Fruit fly (Drosophila melanogaster) whole organism, embryonic: ENCODE measurements around the gene Unc-115a.

Experiments
- Ada2b ChIP-seq: fragments of 200-800 bp; sonication (Bioruptor generic); IDR thresholded peaks from 2 replicates; pipeline ENCODE4 v1.3.6; 2022; ENCODE audit warnings: missing biosample characterization, missing genetic modification characterization
- Bgb ChIP-seq: fragments of 200-800 bp; sonication (Bioruptor generic); IDR thresholded peaks from 2 replicates; pipeline ENCODE4 v1.3.6; 2022; ENCODE audit warnings: missing biosample characterization, missing genetic modification characterization; ENCODE audit not compliant: partially characterized antibody
- CG10209 ChIP-seq: fragments of 200-800 bp; sonication (Bioruptor generic); optimal IDR thresholded peaks from 3 replicates; lab custom pipeline; 2017; ENCODE audit warnings: missing biosample characterization, mild to moderate bottlenecking, missing genetic modification characterization, missing genetic modification reagents
- CG10959 ChIP-seq: fragments of 200-800 bp; sonication (Bioruptor generic); IDR thresholded peaks from 2 replicates; pipeline ENCODE4 v1.3.6; 2022; ENCODE audit warnings: missing biosample characterization, missing genetic modification characterization
- CG10979 ChIP-seq: fragments of 200-800 bp; sonication (Bioruptor generic); optimal IDR thresholded peaks from 2 replicates; lab custom pipeline; 2018; ENCODE audit warnings: missing biosample characterization, mild to moderate bottlenecking, missing genetic modification characterization, moderate library complexity
- CG11247 ChIP-seq: fragments of 200-800 bp; sonication (Bioruptor generic); IDR thresholded peaks from 2 replicates; pipeline ENCODE4 v1.3.6; 2022; ENCODE audit warnings: missing biosample characterization, missing genetic modification characterization
- CG11398 ChIP-seq: fragments of 200-800 bp; sonication (Bioruptor generic); optimal IDR thresholded peaks from 2 replicates; lab custom pipeline; 2016; ENCODE audit warnings: missing biosample characterization, missing genetic modification characterization
- CG11696 ChIP-seq: fragments of 200-800 bp; sonication (Bioruptor generic); IDR thresholded peaks from 2 replicates; pipeline ENCODE4 v1.3.6; 2022; ENCODE audit warnings: missing biosample characterization, missing genetic modification characterization
- CG12391 ChIP-seq: fragments of 200-800 bp; sonication (Bioruptor generic); optimal IDR thresholded peaks from 3 replicates; lab custom pipeline; 2018; ENCODE audit warnings: missing biosample characterization, mild to moderate bottlenecking, missing genetic modification characterization, moderate library complexity
- CG12769 ChIP-seq: fragments of 200-800 bp; sonication (Bioruptor generic); optimal IDR thresholded peaks from 2 replicates; lab custom pipeline; 2019; ENCODE audit warnings: missing biosample characterization, mild to moderate bottlenecking, missing genetic modification characterization, moderate library complexity
- CG13123 ChIP-seq: fragments of 200-800 bp; sonication (Bioruptor generic); optimal IDR thresholded peaks from 2 replicates; lab custom pipeline; 2016; ENCODE audit warnings: missing biosample characterization, missing genetic modification characterization
- CG13287 ChIP-seq: fragments of 200-800 bp; sonication (Bioruptor generic); IDR thresholded peaks from 2 replicates; pipeline ENCODE4 v1.3.6; 2022; ENCODE audit warnings: missing biosample characterization, missing genetic modification characterization; ENCODE audit not compliant: partially characterized antibody
- CG13624 ChIP-seq: fragments of 200-800 bp; sonication (Bioruptor generic); optimal IDR thresholded peaks from 2 replicates; lab custom pipeline; 2016; ENCODE audit warnings: missing biosample characterization, missing genetic modification characterization
- CG14667 ChIP-seq: fragments of 200-800 bp; sonication (Bioruptor generic); IDR thresholded peaks from 2 replicates; pipeline ENCODE4 v1.3.6; 2022; ENCODE audit warnings: missing biosample characterization, missing genetic modification characterization
- CG14965 ChIP-seq: fragments of 200-800 bp; sonication (Bioruptor generic); optimal IDR thresholded peaks from 2 replicates; lab custom pipeline; 2016; ENCODE audit warnings: missing biosample characterization, missing genetic modification characterization, borderline replicate concordance
- CG18262 ChIP-seq: fragments of 200-800 bp; optimal IDR thresholded peaks from 3 replicates; lab custom pipeline; 2019; ENCODE audit warnings: missing biosample characterization, mild to moderate bottlenecking, missing genetic modification characterization, moderate library complexity
- CG34224 ChIP-seq: fragments of 200-800 bp; sonication (Bioruptor generic); IDR thresholded peaks from 3 replicates; pipeline ENCODE4 v1.3.6; 2022; ENCODE audit warnings: missing biosample characterization, missing genetic modification characterization; ENCODE audit not compliant: partially characterized antibody
- CG4707 ChIP-seq: fragments of 200-800 bp; sonication (Bioruptor generic); optimal IDR thresholded peaks from 2 replicates; lab custom pipeline; 2018; ENCODE audit warnings: missing biosample characterization, mild to moderate bottlenecking, missing genetic modification characterization, moderate library complexity
- CG7357 ChIP-seq: fragments of 200-800 bp; sonication (Bioruptor generic); IDR thresholded peaks from 3 replicates; pipeline ENCODE4 v1.3.6; 2022; ENCODE audit warnings: missing biosample characterization, missing genetic modification characterization
- CG7928 ChIP-seq: fragments of 200-800 bp; sonication (Bioruptor generic); optimal IDR thresholded peaks from 2 replicates; lab custom pipeline; 2017; ENCODE audit warnings: missing biosample characterization, mild to moderate bottlenecking, missing genetic modification characterization
- CG9817 ChIP-seq: fragments of 200-800 bp; sonication (Bioruptor generic); optimal IDR thresholded peaks from 2 replicates; lab custom pipeline; 2018; ENCODE audit warnings: missing biosample characterization, mild to moderate bottlenecking, missing genetic modification characterization, moderate library complexity
- Dbx ChIP-seq: fragments of 200-800 bp; sonication (Bioruptor generic); IDR thresholded peaks from 3 replicates; pipeline ENCODE4 v1.3.6; 2022; ENCODE audit warnings: missing biosample characterization, missing genetic modification characterization
- Dp ChIP-seq: fragments of 200-800 bp; sonication (Bioruptor generic); optimal IDR thresholded peaks from 2 replicates; lab custom pipeline; 2018; ENCODE audit warnings: missing biosample characterization, mild to moderate bottlenecking, missing genetic modification characterization, moderate library complexity
- Eip74EF ChIP-seq, 2 experiments: fragments of 200-800 bp in 1 of 2; fragments of >200 bp in 1 of 2; sonication (Bioruptor generic) in 1 of 2; optimal IDR thresholded peaks; 2 replicates each; lab custom pipeline; 2017 to 2019; ENCODE audit warnings: missing biosample characterization in 2 of 2, missing genetic modification characterization in 2 of 2, mild to moderate bottlenecking in 1 of 2, moderate library complexity in 1 of 2
- Elba2 ChIP-seq: fragments of 200-800 bp; sonication (Bioruptor generic); optimal IDR thresholded peaks from 3 replicates; lab custom pipeline; 2016; ENCODE audit warnings: missing biosample characterization, missing genetic modification characterization
- HmgZ ChIP-seq: fragments of 200-800 bp; sonication (Bioruptor generic); optimal IDR thresholded peaks from 2 replicates; lab custom pipeline; 2018; ENCODE audit warnings: missing biosample characterization, mild to moderate bottlenecking, missing genetic modification characterization
- Hmx ChIP-seq: fragments of 200-800 bp; sonication (Bioruptor generic); optimal IDR thresholded peaks from 2 replicates; lab custom pipeline; 2016; ENCODE audit warnings: missing biosample characterization, missing genetic modification characterization
- MBD-R2 ChIP-seq: fragments of 200-800 bp; sonication (Bioruptor generic); IDR thresholded peaks from 2 replicates; pipeline ENCODE4 v1.3.6; 2022; ENCODE audit warnings: missing biosample characterization, missing genetic modification characterization
- MTF-1 ChIP-seq: fragments of 200-800 bp; sonication (Bioruptor generic); optimal IDR thresholded peaks from 2 replicates; lab custom pipeline; 2018; ENCODE audit warnings: missing biosample characterization, mild to moderate bottlenecking, missing genetic modification characterization, borderline replicate concordance
- Max ChIP-seq: fragments of 200-800 bp; sonication (Bioruptor generic); optimal IDR thresholded peaks from 2 replicates; lab custom pipeline; 2016; ENCODE audit warnings: missing biosample characterization, mild to moderate bottlenecking, missing genetic modification characterization
- Mrtf ChIP-seq: fragments of 200-800 bp; sonication (Bioruptor generic); IDR thresholded peaks from 3 replicates; pipeline ENCODE4 v1.3.6; 2022; ENCODE audit warnings: missing biosample characterization, missing genetic modification characterization
- Oaz ChIP-seq: fragments of 200-800 bp; sonication (Bioruptor generic); IDR thresholded peaks from 2 replicates; pipeline ENCODE4 v1.3.6; 2022; ENCODE audit warnings: missing biosample characterization, missing genetic modification characterization
- PHDP ChIP-seq: fragments of 200-800 bp; sonication (Bioruptor generic); optimal IDR thresholded peaks from 3 replicates; lab custom pipeline; 2018; ENCODE audit warnings: missing biosample characterization, mild to moderate bottlenecking, missing genetic modification characterization, moderate library complexity
- Pdp1 ChIP-seq, 2 experiments: fragments of 200-800 bp; sonication (Bioruptor generic); optimal IDR thresholded peaks; 3 replicates each; lab custom pipeline; 2016; ENCODE audit warnings: missing biosample characterization in 2 of 2, missing genetic modification characterization in 2 of 2, mild to moderate bottlenecking in 1 of 2, moderate library complexity in 1 of 2
- Sry-δ ChIP-seq: fragments of 200-800 bp; sonication (Bioruptor generic); optimal IDR thresholded peaks from 2 replicates; lab custom pipeline; 2016; ENCODE audit warnings: missing biosample characterization, missing genetic modification characterization
- Vsx1 ChIP-seq: fragments of 200-800 bp; sonication (Bioruptor generic); optimal IDR thresholded peaks from 2 replicates; lab custom pipeline; 2017; ENCODE audit warnings: missing biosample characterization, mild to moderate bottlenecking, missing genetic modification characterization, missing genetic modification reagents
- bsh ChIP-seq, 2 experiments: fragments of 200-800 bp; sonication (Bioruptor generic); optimal IDR thresholded peaks; 2 replicates each; lab custom pipeline; 2017 to 2018; ENCODE audit warnings: mild to moderate bottlenecking in 2 of 2, missing biosample characterization in 2 of 2, missing genetic modification characterization in 2 of 2, moderate library complexity in 1 of 2
- cad ChIP-seq: fragments of >200 bp; optimal IDR thresholded peaks from 2 replicates; lab custom pipeline; 2017; ENCODE audit warnings: missing biosample characterization, missing genetic modification characterization
- crol ChIP-seq: fragments of 200-800 bp; sonication (Bioruptor generic); IDR thresholded peaks from 2 replicates; pipeline ENCODE4 v1.3.6; 2022; ENCODE audit warnings: missing biosample characterization, missing genetic modification characterization
- fd64A ChIP-seq: fragments of 200-800 bp; sonication (Bioruptor generic); optimal IDR thresholded peaks from 3 replicates; lab custom pipeline; 2018; ENCODE audit warnings: missing biosample characterization, mild to moderate bottlenecking, missing genetic modification characterization
- gcm ChIP-seq: fragments of 200-800 bp; sonication (Bioruptor generic); optimal IDR thresholded peaks from 2 replicates; lab custom pipeline; 2019; ENCODE audit warnings: missing biosample characterization, mild to moderate bottlenecking, missing genetic modification characterization, moderate library complexity
- gsb-n ChIP-seq: fragments of 200-800 bp; sonication (Bioruptor generic); optimal IDR thresholded peaks from 3 replicates; lab custom pipeline; 2018; ENCODE audit warnings: missing biosample characterization, mild to moderate bottlenecking, missing genetic modification characterization
- inv ChIP-seq: fragments of 200-800 bp; sonication (Bioruptor generic); IDR thresholded peaks from 2 replicates; pipeline ENCODE4 v1.3.6; 2022; ENCODE audit warnings: missing biosample characterization, missing genetic modification characterization; ENCODE audit not compliant: partially characterized antibody
- org-1 ChIP-seq: fragments of 200-800 bp; sonication (Bioruptor generic); optimal IDR thresholded peaks from 2 replicates; lab custom pipeline; 2017; ENCODE audit warnings: missing biosample characterization, missing genetic modification characterization
- pfk ChIP-seq: fragments of 200-800 bp; sonication (Bioruptor generic); optimal IDR thresholded peaks from 2 replicates; lab custom pipeline; 2018; ENCODE audit warnings: missing biosample characterization, mild to moderate bottlenecking, missing genetic modification characterization, moderate library complexity
- pita ChIP-seq: fragments of 200-800 bp; sonication (Bioruptor generic); optimal IDR thresholded peaks from 2 replicates; lab custom pipeline; 2017; ENCODE audit warnings: missing biosample characterization, mild to moderate bottlenecking, missing genetic modification characterization
- sd ChIP-seq: fragments of 200-800 bp; sonication (Bioruptor generic); optimal IDR thresholded peaks from 3 replicates; lab custom pipeline; 2018; ENCODE audit warnings: missing biosample characterization, mild to moderate bottlenecking, missing genetic modification characterization, moderate library complexity
- trem ChIP-seq: fragments of 200-800 bp; optimal IDR thresholded peaks from 3 replicates; lab custom pipeline; 2019; ENCODE audit warnings: missing biosample characterization, mild to moderate bottlenecking, missing genetic modification characterization, moderate library complexity
- wek ChIP-seq: fragments of 200-800 bp; sonication (Bioruptor generic); optimal IDR thresholded peaks from 3 replicates; lab custom pipeline; 2018; ENCODE audit warnings: missing biosample characterization, mild to moderate bottlenecking, missing genetic modification characterization, moderate library complexity
- wor ChIP-seq: fragments of 200-800 bp; sonication (Bioruptor generic); IDR thresholded peaks from 2 replicates; pipeline ENCODE4 v1.3.6; 2022; ENCODE audit warnings: missing biosample characterization, missing genetic modification characterization
- z ChIP-seq: fragments of 200-800 bp; sonication (Bioruptor generic); IDR thresholded peaks from 3 replicates; pipeline ENCODE4 v1.3.6; 2022; ENCODE audit warnings: missing biosample characterization, missing genetic modification characterization

Unc-115a gene

DNA sequence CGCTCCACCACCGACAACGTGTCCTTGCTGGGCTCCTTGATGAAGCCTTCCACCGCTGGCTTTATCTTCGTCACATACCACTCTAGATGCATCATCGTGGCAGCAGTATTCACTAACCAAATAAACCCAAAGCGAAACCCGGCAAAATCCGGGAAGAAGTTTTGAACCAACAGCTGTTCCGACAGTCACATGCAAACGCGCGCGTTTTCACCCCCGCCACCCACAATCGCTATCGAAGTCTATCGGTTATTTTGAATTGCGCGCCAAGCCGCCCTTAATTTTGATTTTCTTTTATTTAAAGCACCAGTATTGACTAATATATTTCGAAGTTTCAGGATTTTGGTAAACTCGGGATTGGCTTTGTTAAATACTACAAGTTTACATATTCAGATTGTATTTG, 49.3 kb upstream of the Unc-115a start, which contains the start of gene Tti1 (continued):
- TF ChIP-seq Bgb (peak; percentile 46; the same call in 1 of the 2 replicates), CG7357 (GFP tag; lab: Robert Waterston, UW) (no peak), CG7928 (no peak), cad (GFP tag; lab: Kevin White, UChicago) (no peak), Pdp1 (GFP tag; optimal IDR thresholded peaks at IDR 0.05; lab: Kevin White, UChicago) (no peak), pfk (GFP tag; lab: Kevin White, UChicago) (no peak), Elba2 (GFP tag; lab: Kevin White, UChicago) (no peak), CG34224 (GFP tag; lab: Robert Waterston, UW) (peak; percentile 56; the same call in 2 of the 3 replicates), MBD-R2 (peak; percentile 84), Hmx (GFP tag; lab: Kevin White, UChicago) (no peak), Ada2b (GFP tag; lab: Robert Waterston, UW) (no peak), inv (GFP tag; lab: Robert Waterston, UW) (no peak), CG14667 (GFP tag; lab: Robert Waterston, UW) (no peak), pita (no peak), gsb-n (tag; lab: Kevin White, UChicago) (no peak), gcm (no peak), CG12391 (tag; lab: Kevin White, UChicago) (no peak), wek (no peak), CG11247 (GFP tag; lab: Robert Waterston, UW) (no peak), sd (no peak), CG13123 (no peak), Max (no peak), CG11398 (GFP tag; lab: Kevin White, UChicago) (no peak), org-1 (GFP tag; lab: Kevin White, UChicago) (no peak), wor (no peak), PHDP (tag; lab: Kevin White, UChicago) (no peak), CG9817 (no peak), CG18262 (tag; lab: Kevin White, UChicago) (no peak), CG10209 (GFP tag; lab: Kevin White, UChicago) (no peak), fd64A (GFP tag; lab: Kevin White, UChicago) (no peak), Sry-δ (peak; percentile 19), Vsx1 (GFP tag; lab: Kevin White, UChicago) (no peak), CG10979 (tag; lab: Kevin White, UChicago) (no peak), CG11696 (no peak), Dbx (no peak), crol (peak; percentile 77), CG12769 (tag; lab: Kevin White, UChicago) (no peak), bsh (GFP tag; optimal IDR thresholded peaks at IDR 0.05; lab: Kevin White, UChicago) (no peak), CG13624 (GFP tag; lab: Kevin White, UChicago) (no peak), MTF-1 (GFP tag; lab: Kevin White, UChicago) (no peak), CG14965 (GFP tag; lab: Kevin White, UChicago) (no peak), Oaz (GFP tag; lab: Robert Waterston, UW) (no peak), z (no peak), Eip74EF (GFP tag; optimal IDR thresholded peaks at IDR 0.05; lab: Kevin White, UChicago) (no peak), CG4707 (GFP tag; lab: Kevin White, UChicago) (no peak), CG13287 (GFP tag; lab: Robert Waterston, UW) (peak; percentile 73), HmgZ (no peak), Dp (GFP tag; lab: Kevin White, UChicago) (peak; percentile 86), trem (tag; lab: Kevin White, UChicago) (no peak), CG10959 (GFP tag; lab: Robert Waterston, UW) (no peak), Mrtf (GFP tag; lab: Robert Waterston, UW) (no peak)
